Worm (Caenorhabditis elegans): ENCODE results near the gene F54H5.3.
A peak's percentile ranks its signal among the peaks of the same experiment; 100 is the strongest.

Gene F54H5.3

DNA sequence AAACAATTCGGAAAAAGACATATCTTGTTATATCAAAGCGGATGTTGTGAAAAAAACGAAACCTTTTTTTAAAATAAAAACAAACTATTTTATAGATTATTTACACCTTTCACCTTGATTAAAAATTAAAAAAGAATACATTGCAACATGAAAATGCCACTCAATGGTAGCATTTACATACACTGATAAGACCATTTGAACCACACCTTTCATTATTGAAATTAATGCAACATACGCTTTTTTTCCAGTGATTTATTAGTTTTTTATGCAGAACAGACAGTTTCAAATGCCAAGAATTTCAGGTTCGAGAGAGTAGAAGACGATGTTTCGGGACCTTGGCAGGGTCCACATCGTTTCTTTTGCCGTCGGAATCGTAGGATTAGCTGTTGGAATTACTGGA lies 44.6 kb downstream of the F54H5.3 start, which contains the start of gene T19D12.1:
Gene T19D12.1, plus strand, starts transcription at position 301 of the 400 bp plus-strand sequence.
- TF ChIP-seq vab-15 (tag; optimal IDR thresholded peaks at IDR 0.05) (no peak), lsy-2 (tag; optimal IDR thresholded peaks at IDR 0.05) (no peak), ets-5 (GFP tag; IDR thresholded peaks at IDR 0.05) (no peak), lin-14 (GFP tag; optimal IDR thresholded peaks at IDR 0.05) (no peak)

DNA sequence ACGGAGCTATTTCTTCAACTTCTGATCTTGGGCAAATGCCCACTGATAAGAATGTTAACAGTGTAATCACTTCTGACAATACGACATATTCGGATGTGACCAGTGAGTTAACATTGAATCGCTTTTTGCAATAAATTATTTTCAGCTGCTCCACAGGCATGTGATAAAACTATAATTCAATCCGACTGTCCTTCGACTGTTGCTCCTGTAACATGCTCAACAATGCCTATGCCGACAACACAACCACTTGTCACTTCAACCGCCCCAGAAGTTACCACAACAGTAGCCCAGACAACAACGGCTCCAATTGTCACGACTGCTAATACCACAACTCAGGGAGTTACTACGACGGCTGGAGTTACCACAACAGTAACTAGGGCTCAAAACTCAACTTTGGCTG lies 45.5 kb downstream of the F54H5.3 start:
- no peak for TF ChIP-seq ama-1 (optimal IDR thresholded peaks at IDR 0.05)
- TF ChIP-seq efl-1 (optimal IDR thresholded peaks at IDR 0.05): no peak
- peak in 1 of 2 experiments; percentile 20 for TF ChIP-seq efl-1 (GFP tag; optimal IDR thresholded peaks at IDR 0.05 in 1 of 2)

DNA sequence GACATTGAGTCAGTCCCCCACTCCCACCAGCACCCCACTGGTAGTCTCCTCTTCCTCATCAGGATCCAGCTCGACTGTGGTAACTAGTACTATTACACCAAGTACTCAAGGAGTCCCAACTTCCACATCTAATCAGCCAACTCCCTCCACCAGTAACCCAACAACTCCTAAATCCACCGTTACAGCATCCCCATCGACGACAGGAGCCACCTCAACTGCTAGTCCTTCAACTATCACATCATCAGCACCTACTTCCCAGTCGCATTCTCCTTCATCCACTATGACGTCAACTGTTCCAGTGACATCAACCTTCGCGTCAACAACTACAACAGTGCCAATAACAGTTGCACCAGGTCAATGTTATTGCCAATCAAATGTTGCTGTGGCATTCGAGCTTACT lies 46.5 kb downstream of the F54H5.3 start:
- TF ChIP-seq ets-5 (GFP tag; IDR thresholded peaks at IDR 0.05): no peak
